Worm (Caenorhabditis elegans) whole organism, late embryonic: ENCODE data around the gene srj-18.

Source experiments
- F13H6.1 ChIP-seq: sonication (generic microtip); optimal IDR thresholded peaks from 2 replicates; lab custom pipeline; 2016; ENCODE audit warnings: missing genetic modification characterization, missing compliant biosample characterization
- T23F11.4 ChIP-seq: fragments of 200-800 bp; sonication (Bioruptor generic); optimal IDR thresholded peaks from 2 replicates; lab custom pipeline; 2018; ENCODE audit warnings: mild to moderate bottlenecking, missing genetic modification characterization, missing compliant biosample characterization
- Y22D7AL.16 ChIP-seq: sonication (generic microtip); optimal IDR thresholded peaks from 2 replicates; lab custom pipeline; 2016; ENCODE audit warnings: missing genetic modification characterization, missing compliant biosample characterization
- ama-1 ChIP-seq: fragments of 150-350 bp; optimal IDR thresholded peaks from 2 replicates; lab custom pipeline; 2014
- ceh-22 ChIP-seq: sonication (generic microtip); optimal IDR thresholded peaks from 2 replicates; lab custom pipeline; 2017; ENCODE audit warnings: missing biosample characterization, missing genetic modification characterization
- ceh-31 ChIP-seq: sonication (generic microtip); optimal IDR thresholded peaks from 2 replicates; lab custom pipeline; 2016; ENCODE audit warnings: missing genetic modification characterization, missing compliant biosample characterization
- ceh-34 ChIP-seq: sonication (generic microtip); optimal IDR thresholded peaks from 2 replicates; lab custom pipeline; 2016; ENCODE audit warnings: mild to moderate bottlenecking, missing genetic modification characterization, missing compliant biosample characterization
- ceh-45 ChIP-seq: fragments of 200-800 bp; sonication (Bioruptor generic); IDR thresholded peaks from 2 replicates; pipeline ENCODE4 v1.3.6; 2022; ENCODE audit warnings: missing genetic modification reagents, missing genetic modification characterization, missing compliant biosample characterization
- dve-1 ChIP-seq: sonication (generic microtip); optimal IDR thresholded peaks from 2 replicates; lab custom pipeline; 2017; ENCODE audit warnings: antibody characterized with exemption, mild to moderate bottlenecking, missing genetic modification characterization, missing compliant biosample characterization
- fkh-10 ChIP-seq: fragments of 150-350 bp; optimal IDR thresholded peaks from 2 replicates; lab custom pipeline; 2014; ENCODE audit warnings: missing biosample characterization, missing genetic modification reagents, missing genetic modification characterization
- hlh-30 ChIP-seq: sonication (generic microtip); optimal IDR thresholded peaks from 2 replicates; lab custom pipeline; 2017; ENCODE audit warnings: antibody characterized with exemption, missing genetic modification characterization, missing compliant biosample characterization; ENCODE audit not compliant: insufficient read depth
- hlh-8 ChIP-seq: sonication (generic microtip); optimal IDR thresholded peaks from 2 replicates; lab custom pipeline; 2016; ENCODE audit warnings: missing genotype, missing genetic modification characterization, missing compliant biosample characterization
- mec-3 ChIP-seq: sonication (generic microtip); optimal IDR thresholded peaks from 2 replicates; lab custom pipeline; 2016; ENCODE audit warnings: borderline replicate concordance, missing genetic modification characterization, missing compliant biosample characterization
- ref-2 ChIP-seq: sonication (generic microtip); optimal IDR thresholded peaks from 2 replicates; lab custom pipeline; 2016; ENCODE audit warnings: missing genetic modification characterization, missing compliant biosample characterization
- sox-4 ChIP-seq: sonication (generic microtip); optimal IDR thresholded peaks from 2 replicates; lab custom pipeline; 2017; ENCODE audit warnings: mild to moderate bottlenecking, missing genetic modification characterization, inconsistent platforms, missing compliant biosample characterization
- unc-3 ChIP-seq, 2 experiments: fragments of 200-800 bp in 1 of 2; sonication (Bioruptor generic) in 1 of 2; sonication (generic microtip) in 1 of 2; conservative IDR thresholded peaks in 1 of 2; optimal IDR thresholded peaks in 1 of 2; 2 replicates each; pipeline versions ENCODE4 v1.3.6 to Lab custom; 2016 to 2022; ENCODE audit warnings: missing compliant biosample characterization in 2 of 2, missing genetic modification characterization in 2 of 2, missing genetic modification reagents in 1 of 2
- ztf-16 ChIP-seq: sonication (generic microtip); optimal IDR thresholded peaks from 2 replicates; lab custom pipeline; 2017; ENCODE audit warnings: missing genetic modification characterization, missing compliant biosample characterization

The srj-18 gene

DNA sequence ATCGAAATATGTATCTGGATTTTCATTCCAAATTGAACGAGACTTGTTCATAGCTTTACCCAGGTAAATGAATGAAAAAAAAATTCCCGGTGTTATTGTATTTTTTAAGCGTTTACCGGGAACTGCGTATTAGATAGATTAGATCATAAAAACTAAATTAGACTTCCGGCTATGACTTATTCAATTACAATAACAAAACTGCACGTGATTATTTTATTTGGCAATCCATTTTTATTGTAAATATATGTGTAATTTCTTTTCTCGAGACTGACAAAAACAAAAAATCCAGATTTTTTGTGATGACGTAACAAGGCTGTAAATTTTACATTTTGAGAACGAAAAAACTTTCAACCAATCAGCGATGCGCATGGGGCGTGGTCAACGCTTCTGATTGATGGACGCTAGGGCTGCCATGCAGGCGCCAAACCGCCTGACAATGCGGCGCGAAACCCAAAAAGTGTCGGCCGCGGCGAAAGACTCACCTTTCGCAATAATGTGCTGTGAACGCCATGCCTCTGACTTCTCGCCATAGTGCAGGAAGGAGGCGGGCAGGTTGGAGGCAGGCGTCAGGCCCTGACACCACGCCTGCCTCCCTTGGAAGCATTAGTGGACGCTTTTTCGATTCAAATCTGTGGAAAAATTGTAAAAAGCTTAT, 47.6 kb downstream of the srj-18 start, which contains the start of gene srh-36:
Gene srh-36 (minus strand): TSS at position 51 of the 655 bp plus-strand sequence.
- TF ChIP-seq dve-1 (no peak), mec-3 (tag; lab: Kevin White, UChicago) (no peak), hlh-8 (no peak), ceh-22 (tag; lab: Kevin White, UChicago) (no peak), Y22D7AL.16 (tag; lab: Kevin White, UChicago) (no peak), hlh-30 (no peak), F13H6.1 (tag; lab: Kevin White, UChicago) (no peak), ref-2 (tag; lab: Kevin White, UChicago) (no peak), ztf-16 (no peak), fkh-10 (GFP tag; lab: Kevin White, UChicago) (no peak), ama-1 (lab: Kevin White, UChicago) (no peak), ceh-34 (tag; lab: Kevin White, UChicago) (no peak), unc-3 (GFP tag; conservative IDR thresholded peaks at IDR 0.05; lab: Robert Waterston, UW) (no peak), unc-3 (tag; optimal IDR thresholded peaks at IDR 0.05; lab: Kevin White, UChicago) (no peak), ceh-45 (GFP tag; lab: Robert Waterston, UW) (no peak), ceh-31 (tag; lab: Kevin White, UChicago) (no peak), sox-4 (tag; lab: Kevin White, UChicago) (no peak), T23F11.4 (no peak)
